Fruit fly (Drosophila melanogaster): Measurements from ENCODE around the gene CG13698.

Gene CG13698

dm6 chr3L:18132589-18132988 is 26.6 kb upstream of the CG13698 start, which contains the start of gene Cyp312a1:
Gene Cyp312a1, minus strand, starts transcription at chr3L:18132689.
- TF ChIP-seq CG12605 (GFP tag; IDR thresholded peaks at IDR 0.05) (no peak), CG10348 (GFP tag; IDR thresholded peaks at IDR 0.05) (no peak), CG8301 (tag; optimal IDR thresholded peaks at IDR 0.05) (no peak), CG17806 (tag; optimal IDR thresholded peaks at IDR 0.05) (no peak), EcR (GFP tag; optimal IDR thresholded peaks at IDR 0.05) (no peak), Pif1A (GFP tag; optimal IDR thresholded peaks at IDR 0.05) (no peak), CG14655 (GFP tag; optimal IDR thresholded peaks at IDR 0.05) (no peak), D1 (tag; optimal IDR thresholded peaks at IDR 0.05) (no peak), CG13204 (GFP tag; optimal IDR thresholded peaks at IDR 0.05) (no peak), CG15710 (tag; optimal IDR thresholded peaks at IDR 0.05) (no peak), rn (GFP tag; IDR thresholded peaks at IDR 0.05) (no peak), fd96Ca (GFP tag; IDR thresholded peaks at IDR 0.05) (no peak), Pif1B (GFP tag; optimal IDR thresholded peaks at IDR 0.05) (no peak), CG34367 (tag; optimal IDR thresholded peaks at IDR 0.05) (no peak)

dm6 chr3L:18124138-18124537 is 18.2 kb upstream of the CG13698 start:
- no peak for TF ChIP-seq CG8159 (tag; optimal IDR thresholded peaks at IDR 0.05)
- no peak for TF ChIP-seq fd96Ca (GFP tag; IDR thresholded peaks at IDR 0.05)
- no peak for TF ChIP-seq CG13204 (GFP tag; optimal IDR thresholded peaks at IDR 0.05)
- TF ChIP-seq Pif1B (GFP tag; optimal IDR thresholded peaks at IDR 0.05), result no peak
- TF ChIP-seq CG14655 (GFP tag; optimal IDR thresholded peaks at IDR 0.05), result no peak
- no peak for TF ChIP-seq gl (tag; optimal IDR thresholded peaks at IDR 0.05)
- no peak for TF ChIP-seq EcR (GFP tag; optimal IDR thresholded peaks at IDR 0.05)
- no peak for TF ChIP-seq CG8301 (tag; optimal IDR thresholded peaks at IDR 0.05)
- no peak for TF ChIP-seq Ets98B (GFP tag; IDR thresholded peaks at IDR 0.05)
- TF ChIP-seq rn (GFP tag; IDR thresholded peaks at IDR 0.05), result no peak
- TF ChIP-seq Pif1A (GFP tag; optimal IDR thresholded peaks at IDR 0.05), result no peak
- TF ChIP-seq CG17806 (tag; optimal IDR thresholded peaks at IDR 0.05), result no peak

- TF ChIP-seq CG9948 (tag; optimal IDR thresholded peaks at IDR 0.05), result no peak
- TF ChIP-seq CG34367 (tag; optimal IDR thresholded peaks at IDR 0.05), result no peak
- no peak for TF ChIP-seq fd96Ca (GFP tag; IDR thresholded peaks at IDR 0.05)
- TF ChIP-seq CG4496 (GFP tag; IDR thresholded peaks at IDR 0.05), result no peak
These were observed 15.9 kb upstream of the CG13698 start, which contains the start of gene CG42853 for dm6 chr3L:18121889-18122288. Gene CG42853, minus strand, starts transcription at chr3L:18121989.

dm6 chr3L:18114038-18114926 is 8.3 kb upstream of the CG13698 start:
- no peak for TF ChIP-seq Snoo (tag; optimal IDR thresholded peaks at IDR 0.05)
- peak; percentile 33; the same call in 1 of the 2 replicates for TF ChIP-seq CG32121 (GFP tag; IDR thresholded peaks at IDR 0.05)
- TF ChIP-seq CG15710 (tag; optimal IDR thresholded peaks at IDR 0.05), result peak; percentile 71
- TF ChIP-seq Ets98B (GFP tag; IDR thresholded peaks at IDR 0.05), result peak; percentile 27; the same call in 1 of the 2 replicates
- TF ChIP-seq D1 (tag; optimal IDR thresholded peaks at IDR 0.05), result peak; percentile 71
- TF ChIP-seq CG10348 (GFP tag; IDR thresholded peaks at IDR 0.05), result no peak
- peak; percentile 71 for TF ChIP-seq CG17806 (tag; optimal IDR thresholded peaks at IDR 0.05)
- TF ChIP-seq Pif1B (GFP tag; optimal IDR thresholded peaks at IDR 0.05), result peak; percentile 36
- TF ChIP-seq CG8159 (tag; optimal IDR thresholded peaks at IDR 0.05), result peak; percentile 73
- TF ChIP-seq CG14655 (GFP tag; optimal IDR thresholded peaks at IDR 0.05), result no peak
- no peak; the same call in 1 of the 3 replicates for TF ChIP-seq CG4496 (GFP tag; IDR thresholded peaks at IDR 0.05)
- no peak for TF ChIP-seq EcR (GFP tag; optimal IDR thresholded peaks at IDR 0.05)
- peak; percentile 50 for TF ChIP-seq CG8301 (tag; optimal IDR thresholded peaks at IDR 0.05)
- no peak for TF ChIP-seq rn (GFP tag; IDR thresholded peaks at IDR 0.05)
- TF ChIP-seq CG34367 (tag; optimal IDR thresholded peaks at IDR 0.05), result peak; percentile 35
- TF ChIP-seq CG9948 (tag; optimal IDR thresholded peaks at IDR 0.05), result peak; percentile 63
- no peak for TF ChIP-seq Pif1A (GFP tag; optimal IDR thresholded peaks at IDR 0.05)
- TF ChIP-seq CG12605 (GFP tag; IDR thresholded peaks at IDR 0.05), result no peak
- no peak for TF ChIP-seq fd96Ca (GFP tag; IDR thresholded peaks at IDR 0.05)
- TF ChIP-seq gl (tag; optimal IDR thresholded peaks at IDR 0.05), result no peak
- TF ChIP-seq CG13204 (GFP tag; optimal IDR thresholded peaks at IDR 0.05), result no peak

- TF ChIP-seq CG32121 (GFP tag; IDR thresholded peaks at IDR 0.05) (no peak), CG14655 (GFP tag; optimal IDR thresholded peaks at IDR 0.05) (no peak), CG12605 (GFP tag; IDR thresholded peaks at IDR 0.05) (no peak), EcR (GFP tag; optimal IDR thresholded peaks at IDR 0.05) (no peak), CG10348 (GFP tag; IDR thresholded peaks at IDR 0.05) (no peak), D1 (tag; optimal IDR thresholded peaks at IDR 0.05) (no peak), rn (GFP tag; IDR thresholded peaks at IDR 0.05) (no peak), CG8301 (tag; optimal IDR thresholded peaks at IDR 0.05) (no peak), CG8159 (tag; optimal IDR thresholded peaks at IDR 0.05) (no peak), Ets98B (GFP tag; IDR thresholded peaks at IDR 0.05) (no peak), CG13204 (GFP tag; optimal IDR thresholded peaks at IDR 0.05) (no peak), CG4496 (GFP tag; IDR thresholded peaks at IDR 0.05) (no peak), Pif1A (GFP tag; optimal IDR thresholded peaks at IDR 0.05) (no peak), CG15710 (tag; optimal IDR thresholded peaks at IDR 0.05) (no peak), gl (tag; optimal IDR thresholded peaks at IDR 0.05) (no peak), CG17806 (tag; optimal IDR thresholded peaks at IDR 0.05) (no peak), CG9948 (tag; optimal IDR thresholded peaks at IDR 0.05) (no peak)
These were observed 6.7 kb upstream of the CG13698 start, which contains the start of the genes CG32195 and CG7341 for dm6 chr3L:18112669-18113068. Gene CG32195, plus strand, starts transcription at chr3L:18112959. Gene CG7341, plus strand, starts transcription at chr3L:18112959.
